Fruit fly (Drosophila melanogaster) whole organism, embryonic: ENCODE results near the gene Nasp.

ENCODE experiments used
- ATbp ChIP-seq: fragments of 200-800 bp; sonication (Bioruptor generic); optimal IDR thresholded peaks from 2 replicates; lab custom pipeline; 2017; ENCODE audit warnings: missing biosample characterization, mild to moderate bottlenecking, missing genetic modification characterization, missing genetic modification reagents
- Asciz ChIP-seq: fragments of 200-800 bp; sonication (Bioruptor generic); optimal IDR thresholded peaks from 2 replicates; lab custom pipeline; 2017; ENCODE audit warnings: missing biosample characterization, mild to moderate bottlenecking, missing genetic modification characterization, missing genetic modification reagents
- Atf6 ChIP-seq: fragments of 200-800 bp; sonication (Bioruptor generic); IDR thresholded peaks from 2 replicates; pipeline ENCODE4 v1.3.6; 2022; ENCODE audit warnings: missing biosample characterization, missing genetic modification characterization
- B-H1 ChIP-seq: fragments of 200-800 bp; sonication (Bioruptor generic); IDR thresholded peaks from 3 replicates; pipeline ENCODE4 v1.3.6; 2022; ENCODE audit warnings: missing biosample characterization, missing genetic modification characterization
- Bgb ChIP-seq: fragments of 200-800 bp; sonication (Bioruptor generic); IDR thresholded peaks from 2 replicates; pipeline ENCODE4 v1.3.6; 2022; ENCODE audit warnings: missing biosample characterization, missing genetic modification characterization; ENCODE audit not compliant: partially characterized antibody
- CG1024 ChIP-seq: fragments of 200-800 bp; sonication (Bioruptor generic); IDR thresholded peaks from 2 replicates; pipeline ENCODE4 v1.3.6; 2022; ENCODE audit warnings: missing biosample characterization, missing genetic modification characterization
- CG10274 ChIP-seq: fragments of 200-800 bp; sonication (Bioruptor generic); optimal IDR thresholded peaks from 3 replicates; lab custom pipeline; 2017; ENCODE audit warnings: missing biosample characterization, mild to moderate bottlenecking, missing genetic modification characterization
- CG10959 ChIP-seq: fragments of 200-800 bp; sonication (Bioruptor generic); IDR thresholded peaks from 2 replicates; pipeline ENCODE4 v1.3.6; 2022; ENCODE audit warnings: missing biosample characterization, missing genetic modification characterization
- CG12219 ChIP-seq: fragments of 200-800 bp; sonication (Bioruptor generic); optimal IDR thresholded peaks from 3 replicates; lab custom pipeline; 2018; ENCODE audit warnings: missing biosample characterization, mild to moderate bottlenecking, missing genetic modification characterization
- CG12299 ChIP-seq: fragments of 200-800 bp; sonication (Bioruptor generic); optimal IDR thresholded peaks from 2 replicates; lab custom pipeline; 2018; ENCODE audit warnings: missing biosample characterization, mild to moderate bottlenecking, missing genetic modification characterization
- CG12942 ChIP-seq: fragments of 200-800 bp; sonication (Bioruptor generic); optimal IDR thresholded peaks from 3 replicates; lab custom pipeline; 2016; ENCODE audit warnings: missing biosample characterization, missing genetic modification characterization
- CG15696 ChIP-seq: fragments of 200-800 bp; sonication (Bioruptor generic); optimal IDR thresholded peaks from 2 replicates; lab custom pipeline; 2019; ENCODE audit warnings: missing biosample characterization, mild to moderate bottlenecking, missing genetic modification characterization, moderate library complexity
- CG16815 ChIP-seq: fragments of 200-800 bp; sonication (Bioruptor generic); optimal IDR thresholded peaks from 3 replicates; lab custom pipeline; 2017; ENCODE audit warnings: missing biosample characterization, mild to moderate bottlenecking, missing genetic modification characterization
- CG17568 ChIP-seq: fragments of 200-800 bp; sonication (Bioruptor generic); optimal IDR thresholded peaks from 2 replicates; lab custom pipeline; 2018; ENCODE audit warnings: missing biosample characterization, mild to moderate bottlenecking, missing genetic modification characterization, moderate library complexity
- CG17912 ChIP-seq: fragments of 200-800 bp; sonication (Bioruptor generic); optimal IDR thresholded peaks from 2 replicates; lab custom pipeline; 2018; ENCODE audit warnings: missing biosample characterization, mild to moderate bottlenecking, missing genetic modification characterization
- CG3281 ChIP-seq: fragments of 200-800 bp; sonication (Bioruptor generic); optimal IDR thresholded peaks from 3 replicates; lab custom pipeline; 2017; ENCODE audit warnings: missing biosample characterization, mild to moderate bottlenecking, missing genetic modification characterization
- CG4424 ChIP-seq: fragments of 200-800 bp; sonication (Bioruptor generic); optimal IDR thresholded peaks from 3 replicates; lab custom pipeline; 2016; ENCODE audit warnings: missing biosample characterization, missing genetic modification characterization
- CG6689 ChIP-seq: fragments of 200-800 bp; sonication (Bioruptor generic); IDR thresholded peaks from 2 replicates; pipeline ENCODE4 v1.3.6; 2022; ENCODE audit warnings: missing biosample characterization, missing genetic modification characterization
- CG7357 ChIP-seq: fragments of 200-800 bp; sonication (Bioruptor generic); IDR thresholded peaks from 3 replicates; pipeline ENCODE4 v1.3.6; 2022; ENCODE audit warnings: missing biosample characterization, missing genetic modification characterization
- CG7839 ChIP-seq: fragments of 200-800 bp; sonication (Bioruptor generic); optimal IDR thresholded peaks from 3 replicates; lab custom pipeline; 2018; ENCODE audit warnings: missing biosample characterization, mild to moderate bottlenecking, missing genetic modification characterization, moderate library complexity
- CG8388 ChIP-seq: fragments of 200-800 bp; sonication (Bioruptor generic); optimal IDR thresholded peaks from 2 replicates; lab custom pipeline; 2019; ENCODE audit warnings: missing biosample characterization, mild to moderate bottlenecking, missing genetic modification characterization, moderate library complexity
- D19A ChIP-seq: fragments of 200-800 bp; optimal IDR thresholded peaks from 3 replicates; lab custom pipeline; 2019; ENCODE audit warnings: missing biosample characterization, mild to moderate bottlenecking, missing genetic modification characterization, moderate library complexity
- Dip2 ChIP-seq: fragments of 200-800 bp; sonication (Bioruptor generic); IDR thresholded peaks from 2 replicates; pipeline ENCODE4 v1.3.6; 2022; ENCODE audit warnings: missing biosample characterization, missing genetic modification characterization
- HLH54F ChIP-seq: fragments of 200-800 bp; sonication (Bioruptor generic); optimal IDR thresholded peaks from 3 replicates; lab custom pipeline; 2016; ENCODE audit warnings: missing biosample characterization, missing genetic modification characterization
- Hsf ChIP-seq: fragments of 200-800 bp; sonication (Bioruptor generic); optimal IDR thresholded peaks from 3 replicates; lab custom pipeline; 2016; ENCODE audit warnings: missing biosample characterization, missing genetic modification characterization
- Max ChIP-seq: fragments of 200-800 bp; sonication (Bioruptor generic); optimal IDR thresholded peaks from 2 replicates; lab custom pipeline; 2016; ENCODE audit warnings: missing biosample characterization, mild to moderate bottlenecking, missing genetic modification characterization
- NC2β ChIP-seq: fragments of 200-800 bp; sonication (Bioruptor generic); optimal IDR thresholded peaks from 2 replicates; lab custom pipeline; 2016; ENCODE audit warnings: missing biosample characterization, missing genetic modification characterization
- Oaz ChIP-seq: fragments of 200-800 bp; sonication (Bioruptor generic); IDR thresholded peaks from 2 replicates; pipeline ENCODE4 v1.3.6; 2022; ENCODE audit warnings: missing biosample characterization, missing genetic modification characterization
- Rfx ChIP-seq: fragments of 200-800 bp; sonication (Bioruptor generic); IDR thresholded peaks from 2 replicates; pipeline ENCODE4 v1.3.6; 2022; ENCODE audit warnings: missing biosample characterization, missing genetic modification characterization
- TFAM ChIP-seq: fragments of 200-800 bp; sonication (Bioruptor generic); optimal IDR thresholded peaks from 2 replicates; lab custom pipeline; 2017; ENCODE audit warnings: missing biosample characterization, missing genetic modification characterization, inconsistent platforms
- Usf ChIP-seq: fragments of 200-800 bp; sonication (Bioruptor generic); optimal IDR thresholded peaks from 2 replicates; lab custom pipeline; 2017; ENCODE audit warnings: missing genotype, missing biosample characterization, missing genetic modification characterization
- ap ChIP-seq: fragments of 200-800 bp; sonication (Bioruptor generic); IDR thresholded peaks from 2 replicates; pipeline ENCODE4 v1.3.6; 2022; ENCODE audit warnings: missing biosample characterization, missing genetic modification characterization
- cato ChIP-seq: fragments of 200-800 bp; sonication (Bioruptor generic); optimal IDR thresholded peaks from 2 replicates; lab custom pipeline; 2016; ENCODE audit warnings: missing biosample characterization, missing genetic modification characterization, borderline replicate concordance
- chn ChIP-seq: fragments of 200-800 bp; sonication (Bioruptor generic); optimal IDR thresholded peaks from 2 replicates; lab custom pipeline; 2016; ENCODE audit warnings: missing biosample characterization, missing genetic modification characterization
- dmrt99B ChIP-seq: fragments of 200-800 bp; sonication (Bioruptor generic); optimal IDR thresholded peaks from 2 replicates; lab custom pipeline; 2018; ENCODE audit warnings: missing biosample characterization, mild to moderate bottlenecking, missing genetic modification characterization, moderate library complexity
- dysf ChIP-seq: fragments of 200-800 bp; sonication (Bioruptor generic); IDR thresholded peaks from 3 replicates; pipeline ENCODE4 v1.3.6; 2022; ENCODE audit warnings: missing biosample characterization, missing genetic modification characterization
- ewg ChIP-seq: fragments of 200-800 bp; sonication (Bioruptor generic); optimal IDR thresholded peaks from 3 replicates; lab custom pipeline; 2017; ENCODE audit warnings: mild to moderate bottlenecking, missing biosample characterization, missing genetic modification reagents, missing genetic modification characterization
- eyg ChIP-seq: fragments of 200-800 bp; sonication (Bioruptor generic); optimal IDR thresholded peaks from 3 replicates; lab custom pipeline; 2016; ENCODE audit warnings: missing biosample characterization, missing genetic modification characterization
- lmd ChIP-seq: fragments of 200-800 bp; sonication (Bioruptor generic); IDR thresholded peaks from 2 replicates; pipeline ENCODE4 v1.3.6; 2022; ENCODE audit warnings: missing biosample characterization, missing genetic modification characterization
- lola ChIP-seq, 3 experiments: fragments of >200 bp in 2 of 3; fragments of 200-800 bp in 1 of 3; sonication (Bioruptor generic) in 1 of 3; optimal IDR thresholded peaks; 2 replicates each; lab custom pipeline; 2017 to 2019; ENCODE audit warnings: missing biosample characterization in 3 of 3, missing genetic modification characterization in 3 of 3, mild to moderate bottlenecking in 1 of 3, moderate library complexity in 1 of 3
- nau ChIP-seq: fragments of 200-800 bp; sonication (Bioruptor generic); optimal IDR thresholded peaks from 3 replicates; lab custom pipeline; 2017; ENCODE audit warnings: missing biosample characterization, mild to moderate bottlenecking, missing genetic modification characterization, missing genetic modification reagents
- nmo ChIP-seq: fragments of 200-800 bp; sonication (Bioruptor generic); optimal IDR thresholded peaks from 2 replicates; lab custom pipeline; 2018; ENCODE audit warnings: missing biosample characterization, mild to moderate bottlenecking, missing genetic modification characterization, moderate library complexity
- oc ChIP-seq: fragments of 200-800 bp; sonication (Bioruptor generic); optimal IDR thresholded peaks from 2 replicates; lab custom pipeline; 2018; ENCODE audit warnings: missing biosample characterization, mild to moderate bottlenecking, missing genetic modification characterization, moderate library complexity
- pum ChIP-seq: fragments of 200-800 bp; sonication (Bioruptor generic); optimal IDR thresholded peaks from 2 replicates; lab custom pipeline; 2016; ENCODE audit warnings: missing biosample characterization, missing genetic modification characterization
- ranshi ChIP-seq: fragments of 200-800 bp; sonication (Bioruptor generic); IDR thresholded peaks from 2 replicates; pipeline ENCODE4 v1.3.6; 2022; ENCODE audit warnings: missing biosample characterization, missing genetic modification characterization
- sens-2 ChIP-seq: fragments of 200-800 bp; sonication (Bioruptor generic); IDR thresholded peaks from 2 replicates; pipeline ENCODE4 v1.3.6; 2022; ENCODE audit warnings: missing biosample characterization, missing genetic modification characterization
- sisA ChIP-seq: fragments of 200-800 bp; sonication (Bioruptor generic); IDR thresholded peaks from 2 replicates; pipeline ENCODE4 v1.3.6; 2022; ENCODE audit warnings: missing biosample characterization, missing genetic modification characterization
- so ChIP-seq: fragments of 200-800 bp; sonication (Bioruptor generic); IDR thresholded peaks from 3 replicates; pipeline ENCODE4 v1.3.6; 2022; ENCODE audit warnings: missing biosample characterization, missing genetic modification characterization
- tio ChIP-seq: fragments of 200-800 bp; sonication (Bioruptor generic); optimal IDR thresholded peaks from 2 replicates; lab custom pipeline; 2017; ENCODE audit warnings: missing biosample characterization, missing genetic modification characterization, inconsistent platforms
- wdn ChIP-seq: fragments of 200-800 bp; sonication (Bioruptor generic); IDR thresholded peaks from 2 replicates; pipeline ENCODE4 v1.3.6; 2022; ENCODE audit warnings: missing biosample characterization, missing genetic modification characterization
- z ChIP-seq: fragments of 200-800 bp; sonication (Bioruptor generic); IDR thresholded peaks from 3 replicates; pipeline ENCODE4 v1.3.6; 2022; ENCODE audit warnings: missing biosample characterization, missing genetic modification characterization

Nasp gene

DNA sequence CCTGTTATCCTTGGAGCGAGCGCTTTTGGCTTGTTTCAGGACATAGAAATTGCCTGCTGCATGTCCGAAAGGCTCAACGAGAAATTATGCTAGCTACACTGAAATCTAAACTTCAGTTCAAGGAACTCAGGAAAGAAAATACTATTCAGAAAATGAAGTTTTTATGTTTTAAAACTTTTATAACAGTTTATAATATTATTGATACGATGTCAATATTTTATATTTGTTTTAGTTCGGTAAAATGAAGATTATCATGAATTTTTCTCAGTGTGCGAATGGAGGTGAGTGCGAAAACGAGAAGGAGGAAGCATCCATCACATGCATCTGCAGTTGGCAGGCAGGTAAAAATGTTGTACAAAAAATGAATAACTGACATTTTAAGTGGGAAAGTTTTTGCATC is 1.2 kb upstream of the Nasp start (continued):
- TF ChIP-seq CG12942 (GFP tag; lab: Kevin White, UChicago) (peak; percentile 43), Hsf (GFP tag; lab: Kevin White, UChicago) (peak; percentile 29), ranshi (GFP tag; lab: Robert Waterston, UW) (peak; percentile 69), B-H1 (GFP tag; lab: Robert Waterston, UW) (peak; percentile 31; the same call in 2 of the 3 replicates), Usf (no peak), wdn (GFP tag; lab: Robert Waterston, UW) (0 out of 2 replicates have a peak, but pooled peaks have one; percentile 4), z (GFP tag; lab: Robert Waterston, UW) (no peak), oc (tag; lab: Kevin White, UChicago) (peak; percentile 38), CG15696 (tag; lab: Kevin White, UChicago) (peak; percentile 54), Max (GFP tag; lab: Kevin White, UChicago) (peak; percentile 65), Dip2 (GFP tag; lab: Robert Waterston, UW) (no peak), TFAM (GFP tag; lab: Kevin White, UChicago) (no peak), ap (GFP tag; lab: Robert Waterston, UW) (peak; percentile 64), Oaz (GFP tag; lab: Robert Waterston, UW) (no peak), ewg (GFP tag; lab: Kevin White, UChicago) (peak; percentile 33), CG16815 (GFP tag; lab: Kevin White, UChicago) (peak; percentile 10), tio (GFP tag; lab: Kevin White, UChicago) (peak; percentile 44), CG10959 (peak; percentile 59; the same call in 1 of the 2 replicates), Atf6 (GFP tag; lab: Robert Waterston, UW) (peak; percentile 65), chn (GFP tag; lab: Kevin White, UChicago) (peak; percentile 49), HLH54F (no peak), nau (GFP tag; lab: Kevin White, UChicago) (no peak), CG17568 (GFP tag; lab: Kevin White, UChicago) (peak; percentile 35), D19A (peak; percentile 69), CG10274 (GFP tag; lab: Kevin White, UChicago) (no peak), NC2β (GFP tag; lab: Kevin White, UChicago) (peak; percentile 14), CG17912 (no peak), CG7839 (tag; lab: Kevin White, UChicago) (peak; percentile 65), nmo (GFP tag; lab: Kevin White, UChicago) (peak; percentile 70), cato (GFP tag; lab: Kevin White, UChicago) (no peak), lmd (GFP tag; lab: Robert Waterston, UW) (peak; percentile 59), CG7357 (GFP tag; lab: Robert Waterston, UW) (no peak), ATbp (peak; percentile 37), lola (GFP tag; optimal IDR thresholded peaks at IDR 0.05; lab: Kevin White, UChicago) (peak in 1 of 3 experiments; percentile 65), CG4424 (GFP tag; lab: Kevin White, UChicago) (peak; percentile 59), pum (GFP tag; lab: Kevin White, UChicago) (no peak), so (peak; percentile 65; the same call in 2 of the 3 replicates), CG8388 (GFP tag; lab: Kevin White, UChicago) (peak; percentile 80), CG3281 (GFP tag; lab: Kevin White, UChicago) (peak; percentile 38), CG12299 (peak; percentile 30), CG6689 (GFP tag; lab: Robert Waterston, UW) (peak; percentile 63), eyg (GFP tag; lab: Kevin White, UChicago) (no peak), CG12219 (GFP tag; lab: Kevin White, UChicago) (peak; percentile 15), Rfx (peak; percentile 58), Bgb (GFP tag; lab: Robert Waterston, UW) (no peak), CG1024 (peak; percentile 42; the same call in 1 of the 2 replicates), sens-2 (peak; percentile 39; the same call in 1 of the 2 replicates), dysf (GFP tag; lab: Robert Waterston, UW) (peak; percentile 54; the same call in 1 of the 3 replicates), Asciz (GFP tag; lab: Kevin White, UChicago) (peak; percentile 58), sisA (GFP tag; lab: Robert Waterston, UW) (peak; percentile 64; the same call in 1 of the 2 replicates), dmrt99B (tag; lab: Kevin White, UChicago) (peak; percentile 76)
